Fruit fly (Drosophila melanogaster) whole organism, embryonic: Measurements from ENCODE around the gene Ube3a.

Source experiments
- CG12104 ChIP-seq: fragments of 200-800 bp; sonication (Bioruptor generic); optimal IDR thresholded peaks from 3 replicates; lab custom pipeline; 2016; ENCODE audit warnings: missing biosample characterization, missing genetic modification characterization
- CG12219 ChIP-seq: fragments of 200-800 bp; sonication (Bioruptor generic); optimal IDR thresholded peaks from 3 replicates; lab custom pipeline; 2018; ENCODE audit warnings: missing biosample characterization, mild to moderate bottlenecking, missing genetic modification characterization
- CG12659 ChIP-seq: fragments of 200-800 bp; sonication (Bioruptor generic); optimal IDR thresholded peaks from 3 replicates; lab custom pipeline; 2017; ENCODE audit warnings: mild to moderate bottlenecking, missing biosample characterization, missing genetic modification reagents, missing genetic modification characterization
- CG14710 ChIP-seq: fragments of 200-800 bp; sonication (Bioruptor generic); optimal IDR thresholded peaks from 3 replicates; lab custom pipeline; 2019; ENCODE audit warnings: missing biosample characterization, mild to moderate bottlenecking, missing genetic modification characterization, moderate library complexity
- CG15479 ChIP-seq: fragments of 200-800 bp; sonication (Bioruptor generic); optimal IDR thresholded peaks from 3 replicates; lab custom pipeline; 2019; ENCODE audit warnings: missing biosample characterization, mild to moderate bottlenecking, missing genetic modification characterization, moderate library complexity
- CG18011 ChIP-seq: fragments of 200-800 bp; sonication (Bioruptor generic); optimal IDR thresholded peaks from 2 replicates; lab custom pipeline; 2017; ENCODE audit warnings: missing biosample characterization, missing genetic modification characterization, mild to moderate bottlenecking, moderate library complexity, missing genotype
- CG31441 ChIP-seq: fragments of 200-800 bp; sonication (Bioruptor generic); IDR thresholded peaks from 2 replicates; pipeline ENCODE4 v1.3.6; 2022; ENCODE audit warnings: missing biosample characterization, missing genetic modification characterization
- CG32772 ChIP-seq: fragments of 200-800 bp; sonication (Bioruptor generic); IDR thresholded peaks from 2 replicates; pipeline ENCODE4 v1.3.6; 2022; ENCODE audit warnings: missing biosample characterization, missing genetic modification characterization
- CG3838 ChIP-seq: fragments of 200-800 bp; sonication (Bioruptor generic); optimal IDR thresholded peaks from 3 replicates; lab custom pipeline; 2016; ENCODE audit warnings: missing biosample characterization, missing genetic modification characterization
- CG3995 ChIP-seq: fragments of 200-800 bp; sonication (Bioruptor generic); optimal IDR thresholded peaks from 3 replicates; lab custom pipeline; 2016; ENCODE audit warnings: missing biosample characterization, missing genetic modification characterization
- CG4328 ChIP-seq: fragments of 200-800 bp; sonication (Bioruptor generic); optimal IDR thresholded peaks from 3 replicates; lab custom pipeline; 2017; ENCODE audit warnings: missing biosample characterization, missing genetic modification reagents, missing genetic modification characterization
- CG4730 ChIP-seq: fragments of 200-800 bp; sonication (Bioruptor generic); IDR thresholded peaks from 2 replicates; pipeline ENCODE4 v1.3.6; 2022; ENCODE audit warnings: missing biosample characterization, missing genetic modification characterization
- CG7786 ChIP-seq: fragments of 200-800 bp; sonication (Bioruptor generic); optimal IDR thresholded peaks from 2 replicates; lab custom pipeline; 2016; ENCODE audit warnings: missing biosample characterization, missing genetic modification characterization
- CG7839 ChIP-seq: fragments of 200-800 bp; sonication (Bioruptor generic); optimal IDR thresholded peaks from 3 replicates; lab custom pipeline; 2018; ENCODE audit warnings: missing biosample characterization, mild to moderate bottlenecking, missing genetic modification characterization, moderate library complexity
- CG7963 ChIP-seq: fragments of 200-800 bp; sonication (Bioruptor generic); IDR thresholded peaks from 3 replicates; pipeline ENCODE4 v1.3.6; 2022; ENCODE audit warnings: missing biosample characterization, missing genetic modification characterization; ENCODE audit not compliant: partially characterized antibody
- CG8478 ChIP-seq: fragments of >200 bp; optimal IDR thresholded peaks from 2 replicates; lab custom pipeline; 2018
- CG9797 ChIP-seq: fragments of 200-800 bp; sonication (Bioruptor generic); optimal IDR thresholded peaks from 3 replicates; lab custom pipeline; 2018; ENCODE audit warnings: missing biosample characterization, mild to moderate bottlenecking, missing genetic modification characterization
- CrebB ChIP-seq: fragments of 200-800 bp; sonication (Bioruptor generic); optimal IDR thresholded peaks from 3 replicates; lab custom pipeline; 2018; ENCODE audit warnings: missing biosample characterization, mild to moderate bottlenecking, missing genetic modification characterization
- D ChIP-seq, 2 experiments: fragments of 200-800 bp in 1 of 2; fragments of >200 bp in 1 of 2; sonication (Bioruptor generic) in 1 of 2; optimal IDR thresholded peaks; 2 replicates in 1 of 2; 3 replicates in 1 of 2; lab custom pipeline; 2017; ENCODE audit warnings: mild to moderate bottlenecking in 1 of 2, missing biosample characterization in 1 of 2, missing genetic modification characterization in 1 of 2, missing genetic modification reagents in 1 of 2
- Doc3 ChIP-seq: fragments of 200-800 bp; sonication (Bioruptor generic); IDR thresholded peaks from 3 replicates; pipeline ENCODE4 v1.3.6; 2022; ENCODE audit warnings: missing biosample characterization, missing genetic modification characterization; ENCODE audit not compliant: partially characterized antibody
- HLH4C ChIP-seq: fragments of 200-800 bp; sonication (Bioruptor generic); IDR thresholded peaks from 3 replicates; pipeline ENCODE4 v1.3.6; 2022; ENCODE audit warnings: missing biosample characterization, missing genetic modification characterization; ENCODE audit not compliant: partially characterized antibody
- HmgD ChIP-seq: fragments of 200-800 bp; sonication (Bioruptor generic); optimal IDR thresholded peaks from 3 replicates; lab custom pipeline; 2016; ENCODE audit warnings: missing biosample characterization, missing genetic modification characterization
- MTF-1 ChIP-seq: fragments of 200-800 bp; sonication (Bioruptor generic); optimal IDR thresholded peaks from 2 replicates; lab custom pipeline; 2018; ENCODE audit warnings: missing biosample characterization, mild to moderate bottlenecking, missing genetic modification characterization, borderline replicate concordance
- Max ChIP-seq: fragments of 200-800 bp; sonication (Bioruptor generic); optimal IDR thresholded peaks from 2 replicates; lab custom pipeline; 2016; ENCODE audit warnings: missing biosample characterization, mild to moderate bottlenecking, missing genetic modification characterization
- NFAT ChIP-seq: fragments of 200-800 bp; sonication (Bioruptor generic); IDR thresholded peaks from 2 replicates; pipeline ENCODE4 v1.3.6; 2022; ENCODE audit warnings: missing biosample characterization, missing genetic modification characterization
- Poxn ChIP-seq: fragments of 200-800 bp; sonication (Bioruptor generic); IDR thresholded peaks from 2 replicates; pipeline ENCODE4 v1.3.6; 2022; ENCODE audit warnings: missing biosample characterization, missing genetic modification characterization
- Rx ChIP-seq: fragments of 200-800 bp; sonication (Bioruptor generic); IDR thresholded peaks from 2 replicates; pipeline ENCODE4 v1.3.6; 2022; ENCODE audit warnings: missing biosample characterization, missing genetic modification characterization
- Xrp1 ChIP-seq: fragments of 200-800 bp; sonication (Bioruptor generic); IDR thresholded peaks from 2 replicates; pipeline ENCODE4 v1.3.6; 2022; ENCODE audit warnings: missing biosample characterization, missing genetic modification characterization
- al ChIP-seq: fragments of 200-800 bp; sonication (Bioruptor generic); IDR thresholded peaks from 2 replicates; pipeline ENCODE4 v1.3.6; 2022; ENCODE audit warnings: missing biosample characterization, missing genetic modification characterization
- br ChIP-seq: fragments of >200 bp; optimal IDR thresholded peaks from 2 replicates; lab custom pipeline; 2017
- bsh ChIP-seq, 2 experiments: fragments of 200-800 bp; sonication (Bioruptor generic); optimal IDR thresholded peaks; 2 replicates each; lab custom pipeline; 2017 to 2018; ENCODE audit warnings: mild to moderate bottlenecking in 2 of 2, missing biosample characterization in 2 of 2, missing genetic modification characterization in 2 of 2, moderate library complexity in 1 of 2
- btn ChIP-seq: fragments of 200-800 bp; sonication (Bioruptor generic); optimal IDR thresholded peaks from 2 replicates; lab custom pipeline; 2016; ENCODE audit warnings: missing biosample characterization, missing genetic modification characterization
- dmrt99B ChIP-seq: fragments of 200-800 bp; sonication (Bioruptor generic); optimal IDR thresholded peaks from 2 replicates; lab custom pipeline; 2018; ENCODE audit warnings: missing biosample characterization, mild to moderate bottlenecking, missing genetic modification characterization, moderate library complexity
- en ChIP-seq: fragments of 200-800 bp; sonication (Bioruptor generic); optimal IDR thresholded peaks from 2 replicates; lab custom pipeline; 2016; ENCODE audit warnings: missing biosample characterization, missing genetic modification characterization
- gcm ChIP-seq: fragments of 200-800 bp; sonication (Bioruptor generic); optimal IDR thresholded peaks from 2 replicates; lab custom pipeline; 2019; ENCODE audit warnings: missing biosample characterization, mild to moderate bottlenecking, missing genetic modification characterization, moderate library complexity
- gsb-n ChIP-seq: fragments of 200-800 bp; sonication (Bioruptor generic); optimal IDR thresholded peaks from 3 replicates; lab custom pipeline; 2018; ENCODE audit warnings: missing biosample characterization, mild to moderate bottlenecking, missing genetic modification characterization
- ken ChIP-seq: fragments of 200-800 bp; sonication (Bioruptor generic); IDR thresholded peaks from 3 replicates; pipeline ENCODE4 v1.3.6; 2022; ENCODE audit warnings: missing biosample characterization, missing genetic modification characterization
- lbe ChIP-seq: fragments of 200-800 bp; sonication (Bioruptor generic); optimal IDR thresholded peaks from 2 replicates; lab custom pipeline; 2016; ENCODE audit warnings: missing biosample characterization, mild to moderate bottlenecking, missing genetic modification characterization
- mld ChIP-seq: fragments of 200-800 bp; sonication (Bioruptor generic); IDR thresholded peaks from 3 replicates; pipeline ENCODE4 v1.3.6; 2022; ENCODE audit warnings: missing biosample characterization, missing genetic modification characterization; ENCODE audit not compliant: partially characterized antibody
- pfk ChIP-seq: fragments of 200-800 bp; sonication (Bioruptor generic); optimal IDR thresholded peaks from 2 replicates; lab custom pipeline; 2018; ENCODE audit warnings: missing biosample characterization, mild to moderate bottlenecking, missing genetic modification characterization, moderate library complexity
- run ChIP-seq: fragments of 200-800 bp; sonication (Bioruptor generic); optimal IDR thresholded peaks from 3 replicates; lab custom pipeline; 2018; ENCODE audit warnings: missing biosample characterization, mild to moderate bottlenecking, missing genetic modification characterization
- shn ChIP-seq: fragments of 200-800 bp; sonication (Bioruptor generic); optimal IDR thresholded peaks from 3 replicates; lab custom pipeline; 2016; ENCODE audit warnings: missing biosample characterization, missing genetic modification characterization
- ssp ChIP-seq: fragments of 200-800 bp; sonication (Bioruptor generic); IDR thresholded peaks from 2 replicates; pipeline ENCODE4 v1.3.6; 2022; ENCODE audit warnings: missing biosample characterization, missing genetic modification characterization
- tup ChIP-seq: fragments of 200-800 bp; sonication (Bioruptor generic); optimal IDR thresholded peaks from 2 replicates; lab custom pipeline; 2016; ENCODE audit warnings: missing biosample characterization, mild to moderate bottlenecking, missing genetic modification characterization, moderate library complexity
- twi ChIP-seq: fragments of 200-800 bp; optimal IDR thresholded peaks from 2 replicates; lab custom pipeline; 2019; ENCODE audit warnings: missing biosample characterization, mild to moderate bottlenecking, missing genetic modification characterization, moderate library complexity
- unc-4 ChIP-seq: fragments of 200-800 bp; sonication (Bioruptor generic); IDR thresholded peaks from 2 replicates; pipeline ENCODE4 v1.3.6; 2022; ENCODE audit warnings: missing biosample characterization, missing genetic modification characterization; ENCODE audit not compliant: partially characterized antibody
- usp ChIP-seq: fragments of >200 bp; optimal IDR thresholded peaks from 2 replicates; lab custom pipeline; 2017; ENCODE audit warnings: missing biosample characterization, missing genetic modification characterization
- vvl ChIP-seq: fragments of 200-800 bp; sonication (Bioruptor generic); IDR thresholded peaks from 2 replicates; pipeline ENCODE4 v1.3.6; 2022; ENCODE audit warnings: missing biosample characterization, missing genetic modification characterization
- wdn ChIP-seq: fragments of 200-800 bp; sonication (Bioruptor generic); IDR thresholded peaks from 2 replicates; pipeline ENCODE4 v1.3.6; 2022; ENCODE audit warnings: missing biosample characterization, missing genetic modification characterization
- wor ChIP-seq: fragments of 200-800 bp; sonication (Bioruptor generic); IDR thresholded peaks from 2 replicates; pipeline ENCODE4 v1.3.6; 2022; ENCODE audit warnings: missing biosample characterization, missing genetic modification characterization
- zen ChIP-seq: fragments of 200-800 bp; sonication (Bioruptor generic); optimal IDR thresholded peaks from 3 replicates; lab custom pipeline; 2018; ENCODE audit warnings: missing biosample characterization, mild to moderate bottlenecking, missing genetic modification characterization, moderate library complexity

Gene Ube3a

dm6 chr3L:11244024-11244576 lies 33.7 kb upstream of the Ube3a start:
- peak; percentile 98 for TF ChIP-seq twi (tag; lab: Kevin White, UChicago)
- no peak for TF ChIP-seq CG8478 (lab: Kevin White, UChicago)
- TF ChIP-seq CG12104 (GFP tag; lab: Kevin White, UChicago), result no peak
- no peak for TF ChIP-seq CG32772 (GFP tag; lab: Robert Waterston, UW)
- no peak for TF ChIP-seq ssp
- TF ChIP-seq MTF-1 (GFP tag; lab: Kevin White, UChicago), result no peak
- no peak for TF ChIP-seq CG9797 (GFP tag; lab: Kevin White, UChicago)
- no peak for TF ChIP-seq vvl
- no peak for TF ChIP-seq CG18011 (GFP tag; lab: Kevin White, UChicago)
- TF ChIP-seq Doc3 (GFP tag; lab: Robert Waterston, UW), result no peak
- no peak for TF ChIP-seq HLH4C (GFP tag; lab: Robert Waterston, UW)
- TF ChIP-seq mld (GFP tag; lab: Robert Waterston, UW), result no peak
- no peak for TF ChIP-seq CG4328
- no peak for TF ChIP-seq CG7963 (GFP tag; lab: Robert Waterston, UW)
- TF ChIP-seq br (lab: Kevin White, UChicago), result no peak
- TF ChIP-seq shn (GFP tag; lab: Kevin White, UChicago), result no peak
- no peak for TF ChIP-seq wor (GFP tag; lab: Robert Waterston, UW)
- TF ChIP-seq CG3838 (GFP tag; lab: Kevin White, UChicago), result no peak
- TF ChIP-seq Rx, result no peak
- TF ChIP-seq zen (tag; lab: Kevin White, UChicago), result peak; percentile 30
- no peak for TF ChIP-seq ken (GFP tag; lab: Robert Waterston, UW)
- no peak for TF ChIP-seq bsh (GFP tag; optimal IDR thresholded peaks at IDR 0.05; lab: Kevin White, UChicago)
- no peak for TF ChIP-seq CG14710 (tag; lab: Kevin White, UChicago)
- TF ChIP-seq CG31441, result no peak
- no peak for TF ChIP-seq CG12659 (GFP tag; lab: Kevin White, UChicago)
- TF ChIP-seq unc-4, result no peak
- no peak for TF ChIP-seq Max
- no peak for TF ChIP-seq gsb-n
- TF ChIP-seq CrebB, result no peak
- no peak for TF ChIP-seq gcm
- no peak for TF ChIP-seq CG15479
- no peak for TF ChIP-seq Poxn (GFP tag; lab: Robert Waterston, UW)
- no peak for TF ChIP-seq CG3995 (GFP tag; lab: Kevin White, UChicago)
- no peak for TF ChIP-seq dmrt99B (tag; lab: Kevin White, UChicago)
- TF ChIP-seq wdn (GFP tag; lab: Robert Waterston, UW), result no peak
- no peak for TF ChIP-seq HmgD (GFP tag; lab: Kevin White, UChicago)
- no peak for TF ChIP-seq tup (GFP tag; lab: Kevin White, UChicago)
- no peak for TF ChIP-seq al
- no peak for TF ChIP-seq lbe (GFP tag; lab: Kevin White, UChicago)
- no peak for TF ChIP-seq run (tag; lab: Kevin White, UChicago)
- no peak for TF ChIP-seq NFAT
- TF ChIP-seq pfk, result peak; percentile 54
- no peak for TF ChIP-seq Xrp1 (GFP tag; lab: Robert Waterston, UW)
- TF ChIP-seq CG4730, result no peak
- no peak for TF ChIP-seq en (GFP tag; lab: Kevin White, UChicago)
- TF ChIP-seq btn (GFP tag; lab: Kevin White, UChicago), result no peak
- no peak for TF ChIP-seq CG7786 (GFP tag; lab: Kevin White, UChicago)
- no peak for TF ChIP-seq usp (GFP tag; lab: Kevin White, UChicago)
- TF ChIP-seq CG7839 (tag; lab: Kevin White, UChicago), result no peak
- no peak for TF ChIP-seq CG12219 (GFP tag; lab: Kevin White, UChicago)
- TF ChIP-seq D (optimal IDR thresholded peaks at IDR 0.05; lab: Kevin White, UChicago), result peak; percentile 69
- TF ChIP-seq D (GFP tag; optimal IDR thresholded peaks at IDR 0.05; lab: Kevin White, UChicago), result no peak
